Worm (Caenorhabditis elegans) whole organism, L1 larva: ENCODE data around the gene sand-1.
A peak's percentile ranks its signal among the peaks of the same experiment; 100 is the strongest.

ENCODE experiments used
- C04F5.9 ChIP-seq: sonication (generic microtip); optimal IDR thresholded peaks from 2 replicates; lab custom pipeline; 2016; ENCODE audit warnings: missing genetic modification characterization, missing compliant biosample characterization
- C16A3.4 ChIP-seq: fragments of 150-350 bp; optimal IDR thresholded peaks from 2 replicates; lab custom pipeline; 2014; ENCODE audit warnings: missing biosample characterization, missing genetic modification characterization
- C34B4.2 ChIP-seq: sonication (generic microtip); optimal IDR thresholded peaks from 2 replicates; lab custom pipeline; 2017; ENCODE audit warnings: mild to moderate bottlenecking, missing genetic modification characterization, missing compliant biosample characterization
- Y116A8C.19 ChIP-seq: sonication (generic microtip); optimal IDR thresholded peaks from 2 replicates; lab custom pipeline; 2016; ENCODE audit warnings: missing compliant biosample characterization, missing genetic modification characterization, borderline replicate concordance
- aha-1 ChIP-seq: fragments of 150-350 bp; optimal IDR thresholded peaks from 2 replicates; lab custom pipeline; 2014; ENCODE audit warnings: missing biosample characterization, missing genetic modification characterization
- aly-2 ChIP-seq: fragments of 150-350 bp; optimal IDR thresholded peaks from 2 replicates; lab custom pipeline; 2014; ENCODE audit warnings: missing biosample characterization, missing genetic modification characterization
- ama-1 ChIP-seq: fragments of 150-350 bp; optimal IDR thresholded peaks from 2 replicates; lab custom pipeline; 2014
- ceh-63 ChIP-seq: fragments of 200-800 bp; sonication (Bioruptor generic); optimal IDR thresholded peaks from 2 replicates; lab custom pipeline; 2018; ENCODE audit warnings: mild to moderate bottlenecking, missing genetic modification characterization, missing compliant biosample characterization
- ceh-8 ChIP-seq: fragments of 200-800 bp; sonication (Bioruptor generic); optimal IDR thresholded peaks from 2 replicates; lab custom pipeline; 2018; ENCODE audit warnings: mild to moderate bottlenecking, missing genetic modification characterization, moderate library complexity, missing compliant biosample characterization
- ceh-82 ChIP-seq, 3 experiments: fragments of 150-350 bp in 1 of 3; sonication (generic microtip) in 2 of 3; optimal IDR thresholded peaks; 2 replicates each; lab custom pipeline; 2014 to 2017; ENCODE audit warnings: missing biosample characterization in 3 of 3, missing genetic modification characterization in 3 of 3
- ceh-88 ChIP-seq: fragments of 200-800 bp; sonication (Bioruptor generic); IDR thresholded peaks from 2 replicates; pipeline ENCODE4 v1.3.6; 2022; ENCODE audit warnings: missing genetic modification characterization, missing compliant biosample characterization
- ceh-90 ChIP-seq: sonication (generic microtip); optimal IDR thresholded peaks from 2 replicates; lab custom pipeline; 2016; ENCODE audit warnings: missing genetic modification characterization, missing compliant biosample characterization
- ces-1 ChIP-seq: fragments of 150-350 bp; optimal IDR thresholded peaks from 2 replicates; lab custom pipeline; 2014; ENCODE audit warnings: missing biosample characterization, missing genetic modification reagents, missing genetic modification characterization
- dsc-1 ChIP-seq: sonication (generic microtip); optimal IDR thresholded peaks from 2 replicates; lab custom pipeline; 2016; ENCODE audit warnings: mild to moderate bottlenecking, missing genetic modification characterization, missing compliant biosample characterization
- efl-3 ChIP-seq: fragments of 200-800 bp; sonication (Bioruptor generic); optimal IDR thresholded peaks from 2 replicates; lab custom pipeline; 2018; ENCODE audit warnings: mild to moderate bottlenecking, missing genetic modification characterization, missing compliant biosample characterization
- egl-13 ChIP-seq: sonication (generic microtip); optimal IDR thresholded peaks from 2 replicates; lab custom pipeline; 2016; ENCODE audit warnings: missing genotype, missing genetic modification reagents, missing genetic modification characterization, missing compliant biosample characterization
- egl-27 ChIP-seq, 2 experiments: fragments of 150-350 bp in 1 of 2; sonication (generic microtip); optimal IDR thresholded peaks; 3 replicates each; lab custom pipeline; 2017 to 2018; ENCODE audit warnings: missing biosample characterization in 2 of 2, missing genetic modification characterization in 2 of 2, missing genetic modification reagents in 2 of 2
- elt-2 ChIP-seq: sonication (generic microtip); optimal IDR thresholded peaks from 2 replicates; lab custom pipeline; 2016; ENCODE audit warnings: missing genetic modification characterization, mild to moderate bottlenecking, inconsistent platforms, missing compliant biosample characterization, missing genetic modification reagents
- elt-3 ChIP-seq, 6 experiments: fragments of 150-350 bp in 1 of 6; sonication (generic microtip); optimal IDR thresholded peaks; 2 replicates each; lab custom pipeline; 2017 to 2018; ENCODE audit warnings: missing biosample characterization in 6 of 6, missing genetic modification characterization in 6 of 6, inconsistent platforms in 1 of 6
- fkh-4 ChIP-seq: sonication (generic microtip); optimal IDR thresholded peaks from 2 replicates; lab custom pipeline; 2016; ENCODE audit warnings: missing compliant biosample characterization, missing genetic modification characterization, borderline replicate concordance
- hlh-17 ChIP-seq: fragments of 200-800 bp; sonication (Bioruptor generic); optimal IDR thresholded peaks from 2 replicates; lab custom pipeline; 2018; ENCODE audit warnings: missing genetic modification characterization, mild to moderate bottlenecking, missing compliant biosample characterization, moderate library complexity, borderline replicate concordance
- irx-1 ChIP-seq: sonication (generic microtip); optimal IDR thresholded peaks from 2 replicates; lab custom pipeline; 2016; ENCODE audit warnings: missing genetic modification characterization, missing compliant biosample characterization
- isw-1 ChIP-seq: fragments of 200-800 bp; sonication (Bioruptor generic); IDR thresholded peaks from 2 replicates; pipeline ENCODE4 v1.3.6; 2022; ENCODE audit warnings: missing genetic modification characterization, missing compliant biosample characterization
- jun-1 ChIP-seq: fragments of 150-350 bp; optimal IDR thresholded peaks from 2 replicates; lab custom pipeline; 2014; ENCODE audit warnings: missing biosample characterization, missing genetic modification reagents, missing genetic modification characterization
- lin-13 ChIP-seq: fragments of 150-350 bp; optimal IDR thresholded peaks from 2 replicates; lab custom pipeline; 2014; ENCODE audit warnings: missing biosample characterization, missing genetic modification reagents, missing genetic modification characterization
- lin-14 ChIP-seq: fragments of 200-800 bp; sonication (Bioruptor generic); optimal IDR thresholded peaks from 2 replicates; lab custom pipeline; 2018; ENCODE audit warnings: mild to moderate bottlenecking, missing genetic modification characterization, moderate library complexity, missing compliant biosample characterization
- lsy-2 ChIP-seq, 2 experiments: fragments of 150-350 bp; optimal IDR thresholded peaks; 2 replicates each; lab custom pipeline; 2014; ENCODE audit warnings: missing biosample characterization in 2 of 2, missing genetic modification characterization in 2 of 2
- mab-9 ChIP-seq: fragments of 200-800 bp; sonication (Bioruptor generic); IDR thresholded peaks from 2 replicates; pipeline ENCODE4 v1.3.6; 2022; ENCODE audit warnings: missing genetic modification reagents, missing genetic modification characterization, missing compliant biosample characterization
- mep-1 ChIP-seq: fragments of 150-350 bp; optimal IDR thresholded peaks from 2 replicates; lab custom pipeline; 2014; ENCODE audit warnings: missing biosample characterization, missing genetic modification characterization
- nhr-11 ChIP-seq: fragments of 150-350 bp; optimal IDR thresholded peaks from 2 replicates; lab custom pipeline; 2014; ENCODE audit warnings: missing biosample characterization, missing genetic modification characterization
- nhr-19 ChIP-seq: fragments of 200-800 bp; sonication (Bioruptor generic); conservative IDR thresholded peaks from 2 replicates; pipeline ENCODE4 v1.3.6; 2022; ENCODE audit warnings: missing genetic modification characterization, missing compliant biosample characterization
- nhr-20 ChIP-seq: sonication (generic microtip); optimal IDR thresholded peaks from 2 replicates; lab custom pipeline; 2016; ENCODE audit warnings: mild to moderate bottlenecking, missing genetic modification characterization, missing compliant biosample characterization
- nhr-28 ChIP-seq: fragments of 150-350 bp; optimal IDR thresholded peaks from 2 replicates; lab custom pipeline; 2014; ENCODE audit warnings: missing biosample characterization, missing genetic modification characterization
- nhr-47 ChIP-seq: sonication (generic microtip); optimal IDR thresholded peaks from 2 replicates; lab custom pipeline; 2016; ENCODE audit warnings: mild to moderate bottlenecking, missing genetic modification characterization, moderate library complexity, missing compliant biosample characterization
- nhr-76 ChIP-seq: sonication (generic microtip); optimal IDR thresholded peaks from 2 replicates; lab custom pipeline; 2017; ENCODE audit warnings: missing biosample characterization, missing genetic modification characterization
- nhr-84 ChIP-seq: sonication (generic microtip); optimal IDR thresholded peaks from 2 replicates; lab custom pipeline; 2017; ENCODE audit warnings: missing biosample characterization, missing genetic modification characterization
- nhr-90 ChIP-seq: sonication (generic microtip); optimal IDR thresholded peaks from 2 replicates; lab custom pipeline; 2016; ENCODE audit warnings: mild to moderate bottlenecking, missing genetic modification characterization, missing compliant biosample characterization; ENCODE audit not compliant: poor library complexity
- pax-3 ChIP-seq: fragments of 200-800 bp; sonication (Bioruptor generic); optimal IDR thresholded peaks from 2 replicates; lab custom pipeline; 2018; ENCODE audit warnings: mild to moderate bottlenecking, missing genetic modification characterization, moderate library complexity, missing compliant biosample characterization
- pqm-1 ChIP-seq: sonication (generic microtip); optimal IDR thresholded peaks from 3 replicates; lab custom pipeline; 2017; ENCODE audit warnings: missing biosample characterization, missing genetic modification characterization
- rnt-1 ChIP-seq: sonication (generic microtip); optimal IDR thresholded peaks from 2 replicates; lab custom pipeline; 2016; ENCODE audit warnings: mild to moderate bottlenecking, missing genetic modification characterization, moderate library complexity, missing compliant biosample characterization
- skn-1 ChIP-seq: fragments of 150-350 bp; optimal IDR thresholded peaks from 2 replicates; lab custom pipeline; 2014; ENCODE audit warnings: missing biosample characterization, missing genetic modification characterization
- snpc-4 ChIP-seq: fragments of 150-350 bp; optimal IDR thresholded peaks from 2 replicates; lab custom pipeline; 2014; ENCODE audit warnings: missing biosample characterization, missing genetic modification characterization
- snu-23 ChIP-seq: sonication (generic microtip); optimal IDR thresholded peaks from 2 replicates; lab custom pipeline; 2016; ENCODE audit warnings: missing genetic modification characterization, missing compliant biosample characterization
- sptf-1 ChIP-seq: fragments of 150-350 bp; optimal IDR thresholded peaks from 2 replicates; lab custom pipeline; 2014; ENCODE audit warnings: missing biosample characterization, missing genetic modification characterization
- tlp-1 ChIP-seq: fragments of 150-350 bp; optimal IDR thresholded peaks from 2 replicates; lab custom pipeline; 2014; ENCODE audit warnings: missing biosample characterization, missing genetic modification characterization
- unc-130 ChIP-seq: fragments of 150-350 bp; optimal IDR thresholded peaks from 2 replicates; lab custom pipeline; 2017; ENCODE audit warnings: missing biosample characterization, missing genetic modification characterization, inconsistent platforms
- unc-30 ChIP-seq: sonication (generic microtip); optimal IDR thresholded peaks from 2 replicates; lab custom pipeline; 2017; ENCODE audit warnings: missing biosample characterization, missing genetic modification characterization
- unc-62 ChIP-seq: fragments of 150-350 bp; optimal IDR thresholded peaks from 2 replicates; lab custom pipeline; 2014; ENCODE audit warnings: missing biosample characterization, missing genetic modification reagents, missing genetic modification characterization
- unc-86 ChIP-seq: sonication (generic microtip); optimal IDR thresholded peaks from 2 replicates; lab custom pipeline; 2016; ENCODE audit warnings: missing genetic modification characterization, missing compliant biosample characterization
- unc-98 ChIP-seq: fragments of 200-800 bp; sonication (Bioruptor generic); IDR thresholded peaks from 2 replicates; pipeline ENCODE4 v1.3.6; 2022; ENCODE audit warnings: missing genetic modification characterization, missing compliant biosample characterization
- xbp-1 ChIP-seq: sonication (generic microtip); optimal IDR thresholded peaks from 2 replicates; lab custom pipeline; 2016; ENCODE audit warnings: missing genetic modification characterization, missing compliant biosample characterization
- zip-4 ChIP-seq: fragments of 200-800 bp; sonication (Bioruptor generic); optimal IDR thresholded peaks from 2 replicates; lab custom pipeline; 2018; ENCODE audit warnings: mild to moderate bottlenecking, missing genetic modification characterization, moderate library complexity, missing compliant biosample characterization
- ztf-4 ChIP-seq: fragments of 150-350 bp; optimal IDR thresholded peaks from 2 replicates; lab custom pipeline; 2014; ENCODE audit warnings: missing biosample characterization, missing genetic modification characterization

The sand-1 gene

DNA sequence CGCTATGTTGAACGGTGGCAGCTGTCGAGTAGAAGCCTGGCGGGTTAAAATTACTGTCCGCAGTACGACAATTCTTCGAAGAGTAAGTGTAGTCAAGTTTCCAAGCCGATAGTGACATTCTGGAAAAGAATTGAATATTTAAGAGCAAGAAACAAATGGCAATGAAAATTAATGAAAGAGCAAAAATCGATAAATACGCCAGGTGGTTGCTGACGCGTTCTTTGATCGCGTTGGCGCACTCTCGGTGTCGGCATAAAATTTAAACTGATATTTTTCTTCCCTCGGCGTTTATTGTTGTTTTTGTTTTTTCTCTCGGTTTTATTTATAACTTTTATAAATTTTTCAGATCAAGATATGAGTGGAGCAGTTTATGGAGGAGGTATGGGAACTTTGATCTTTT lies 28.0 kb downstream of the sand-1 start, which contains the start of the genes perm-3 and swsn-6:
Gene perm-3 (minus strand): TSS at position 118 of the 400 bp plus-strand sequence.
Gene swsn-6 (plus strand): TSS at position 347 of the 400 bp plus-strand sequence.
- TF ChIP-seq unc-98 (GFP tag; lab: Robert Waterston, UW) (no peak), C16A3.4 (tag; lab: Kevin White, UChicago) (peak; percentile 82), xbp-1 (tag; lab: Kevin White, UChicago) (peak; percentile 83), aha-1 (tag; lab: Kevin White, UChicago) (peak; percentile 16), elt-2 (peak; percentile 49), lin-14 (GFP tag; lab: Kevin White, UChicago) (peak; percentile 83), nhr-76 (no peak), nhr-19 (GFP tag; lab: Robert Waterston, UW) (peak; percentile 85), hlh-17 (GFP tag; lab: Kevin White, UChicago) (no peak), jun-1 (tag; lab: Kevin White, UChicago) (peak; percentile 49), C04F5.9 (tag; lab: Kevin White, UChicago) (peak; percentile 25), mab-9 (peak; percentile 39; the same call in 1 of the 2 replicates), unc-86 (tag; lab: Kevin White, UChicago) (peak; percentile 81), ceh-82 (tag; optimal IDR thresholded peaks at IDR 0.05; lab: Kevin White, UChicago) (peak; percentile 72 to 93 (median 85)), nhr-90 (peak; percentile 82), nhr-28 (no peak), ztf-4 (tag; lab: Kevin White, UChicago) (peak; percentile 61), lin-13 (GFP tag; lab: Kevin White, UChicago) (peak; percentile 64), elt-3 (tag; optimal IDR thresholded peaks at IDR 0.05; lab: Kevin White, UChicago) (peak in 2 of 6 experiments; percentile 26 to 78), unc-62 (no peak), fkh-4 (tag; lab: Kevin White, UChicago) (no peak), ces-1 (no peak), nhr-84 (no peak), egl-27 (tag; optimal IDR thresholded peaks at IDR 0.05; lab: Kevin White, UChicago) (no peak), tlp-1 (no peak), snpc-4 (tag; lab: Kevin White, UChicago) (peak; percentile 81), pax-3 (peak; percentile 38), sptf-1 (tag; lab: Kevin White, UChicago) (no peak), irx-1 (peak; percentile 82), Y116A8C.19 (no peak), isw-1 (GFP tag; lab: Robert Waterston, UW) (peak; percentile 76), unc-30 (tag; lab: Kevin White, UChicago) (no peak), egl-13 (tag; lab: Kevin White, UChicago) (peak; percentile 77), ceh-90 (tag; lab: Kevin White, UChicago) (no peak), rnt-1 (tag; lab: Kevin White, UChicago) (peak; percentile 89), lsy-2 (tag; optimal IDR thresholded peaks at IDR 0.05; lab: Kevin White, UChicago) (peak; percentile 88 to 93), nhr-11 (tag; lab: Kevin White, UChicago) (peak; percentile 31), nhr-20 (tag; lab: Kevin White, UChicago) (peak; percentile 84), pqm-1 (no peak), dsc-1 (tag; lab: Kevin White, UChicago) (peak; percentile 83), mep-1 (tag; lab: Kevin White, UChicago) (peak; percentile 94), efl-3 (GFP tag; lab: Kevin White, UChicago) (no peak), skn-1 (tag; lab: Kevin White, UChicago) (peak; percentile 29), snu-23 (peak; percentile 89), ceh-63 (GFP tag; lab: Kevin White, UChicago) (no peak), unc-130 (peak; percentile 86), aly-2 (tag; lab: Kevin White, UChicago) (no peak), zip-4 (GFP tag; lab: Kevin White, UChicago) (peak; percentile 61), ceh-88 (peak; percentile 19; the same call in 1 of the 2 replicates), C34B4.2 (no peak), ama-1 (lab: Kevin White, UChicago) (peak; percentile 42), ceh-8 (GFP tag; lab: Kevin White, UChicago) (peak; percentile 57), nhr-47 (peak; percentile 91)
